Worm (Caenorhabditis elegans) whole organism, midembryonic: ENCODE results near the gene bath-23.

Experiments used
- T22C8.4 ChIP-seq: fragments of 200-800 bp; sonication (Bioruptor generic); IDR thresholded peaks from 2 replicates; pipeline ENCODE4 v1.3.6; 2022; ENCODE audit warnings: missing genetic modification characterization, missing compliant biosample characterization
- flt-1 ChIP-seq: fragments of 200-800 bp; sonication (Bioruptor generic); IDR thresholded peaks from 2 replicates; pipeline ENCODE4 v1.3.6; 2022; ENCODE audit warnings: missing genetic modification characterization, missing compliant biosample characterization
- klf-2 ChIP-seq: fragments of 200-800 bp; sonication (Bioruptor generic); conservative IDR thresholded peaks from 2 replicates; pipeline ENCODE4 v1.3.6; 2022; ENCODE audit warnings: missing genetic modification reagents, missing genetic modification characterization, missing compliant biosample characterization
- tab-1 ChIP-seq: fragments of 200-800 bp; sonication (Bioruptor generic); IDR thresholded peaks from 2 replicates; pipeline ENCODE4 v1.3.6; 2022; ENCODE audit warnings: missing genetic modification characterization, missing compliant biosample characterization
- ztf-23 ChIP-seq: fragments of 200-800 bp; sonication (Bioruptor generic); IDR thresholded peaks from 2 replicates; pipeline ENCODE4 v1.3.6; 2022; ENCODE audit warnings: missing genetic modification reagents, missing genetic modification characterization, missing compliant biosample characterization
- ztf-29 ChIP-seq: fragments of 200-800 bp; sonication (Bioruptor generic); IDR thresholded peaks from 2 replicates; pipeline ENCODE4 v1.3.6; 2022; ENCODE audit warnings: missing genetic modification reagents, missing genetic modification characterization, missing compliant biosample characterization

DNA sequence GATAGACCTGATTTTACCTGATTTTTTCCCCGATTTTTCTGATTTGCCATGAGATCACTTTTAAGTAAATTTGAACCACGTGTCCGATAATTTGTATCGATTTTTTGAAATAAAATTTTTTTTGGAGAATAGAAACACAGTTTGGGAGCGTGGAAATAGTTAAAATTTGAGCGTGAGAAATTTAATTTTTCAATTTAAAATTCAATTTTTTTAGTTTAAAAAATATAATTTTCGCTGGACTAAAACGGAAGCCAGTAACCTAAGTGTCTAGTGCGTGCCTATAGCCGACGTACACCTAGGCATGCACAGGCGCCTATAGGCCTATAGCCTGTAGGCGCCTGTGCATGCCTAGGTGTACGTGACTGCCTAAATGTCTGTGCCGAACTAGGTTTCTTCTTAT is 28.1 kb downstream of the bath-23 start, which contains the start of gene nep-9:
- TF ChIP-seq ztf-29 (GFP tag; lab: Robert Waterston, UW) = no peak
- TF ChIP-seq flt-1 (GFP tag; lab: Robert Waterston, UW) = no peak
- TF ChIP-seq T22C8.4 (GFP tag; lab: Robert Waterston, UW) = no peak
- TF ChIP-seq tab-1 (GFP tag; lab: Robert Waterston, UW) = no peak
- no peak for TF ChIP-seq klf-2
- TF ChIP-seq ztf-23 (GFP tag; lab: Robert Waterston, UW) = no peak
